Fruit fly (Drosophila melanogaster) whole organism, pupa: ENCODE data around the gene Ada3.

Experiments
- CG12605 ChIP-seq: fragments of 200-800 bp; sonication (Bioruptor generic); IDR thresholded peaks from 2 replicates; pipeline ENCODE4 v1.3.6; 2022; ENCODE audit warnings: missing biosample characterization, missing genetic modification characterization
- CG14655 ChIP-seq: fragments of 200-800 bp; sonication (Bioruptor generic); optimal IDR thresholded peaks from 3 replicates; lab custom pipeline; 2017; ENCODE audit warnings: mild to moderate bottlenecking, missing biosample characterization, missing genetic modification reagents, missing genetic modification characterization
- CG4496 ChIP-seq: fragments of 200-800 bp; sonication (Bioruptor generic); IDR thresholded peaks from 3 replicates; pipeline ENCODE4 v1.3.6; 2022; ENCODE audit warnings: missing biosample characterization, missing genetic modification characterization
- D1 ChIP-seq: fragments of 200-800 bp; sonication (Bioruptor generic); optimal IDR thresholded peaks from 2 replicates; lab custom pipeline; 2018; ENCODE audit warnings: missing biosample characterization, mild to moderate bottlenecking, missing genetic modification characterization, moderate library complexity
- EcR ChIP-seq: fragments of 200-800 bp; sonication (Bioruptor generic); optimal IDR thresholded peaks from 3 replicates; lab custom pipeline; 2019; ENCODE audit warnings: missing biosample characterization, missing genetic modification characterization, mild to moderate bottlenecking, moderate library complexity, missing genetic modification reagents
- rn ChIP-seq: fragments of 200-800 bp; sonication (Bioruptor generic); IDR thresholded peaks from 2 replicates; pipeline ENCODE4 v1.3.6; 2022; ENCODE audit warnings: missing biosample characterization, missing genetic modification characterization

DNA sequence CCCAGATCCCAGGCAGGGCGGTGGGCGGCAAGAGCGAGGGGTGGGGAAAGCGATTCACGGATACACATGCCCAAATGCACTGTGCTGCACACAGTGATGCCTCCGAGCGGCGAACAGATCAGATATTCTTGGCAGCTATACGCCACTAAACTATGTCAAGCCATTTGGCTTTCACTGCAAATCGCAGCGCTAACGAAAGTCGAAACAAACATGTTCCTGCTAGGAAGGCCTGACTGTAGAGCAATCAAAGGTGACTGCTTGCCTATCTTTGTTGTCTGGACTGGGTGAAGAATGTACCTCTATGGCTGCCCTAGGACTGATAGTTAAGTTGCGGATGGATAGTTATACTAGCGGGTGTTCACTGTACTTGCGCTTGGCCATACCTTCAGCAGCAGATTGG is 50.5 kb downstream of the Ada3 start:
- TF ChIP-seq EcR (no peak), CG4496 (no peak; the same call in 1 of the 3 replicates), CG14655 (GFP tag; lab: Kevin White, UChicago) (no peak), rn (no peak), D1 (tag; lab: Kevin White, UChicago) (no peak), CG12605 (GFP tag; lab: Robert Waterston, UW) (no peak)
